Worm (Caenorhabditis elegans) whole organism, young adult: ENCODE results near the gene fbxb-11.

Experiments
- F22D6.2 ChIP-seq: sonication (generic microtip); optimal IDR thresholded peaks from 2 replicates; lab custom pipeline; 2016; ENCODE audit warnings: mild to moderate bottlenecking, missing genetic modification characterization, missing compliant biosample characterization
- F23B12.7 ChIP-seq: sonication (generic microtip); optimal IDR thresholded peaks from 2 replicates; lab custom pipeline; 2017; ENCODE audit warnings: missing genetic modification characterization, mild to moderate bottlenecking, missing compliant biosample characterization, antibody characterized with exemption, moderate library complexity; ENCODE audit not compliant: insufficient read depth
- F33H1.4 ChIP-seq: fragments of 200-800 bp; sonication (Bioruptor generic); IDR thresholded peaks from 2 replicates; pipeline ENCODE4 v1.3.6; 2022; ENCODE audit warnings: missing genetic modification reagents, missing genetic modification characterization, missing compliant biosample characterization
- F37B4.10 ChIP-seq: fragments of 200-800 bp; sonication (Bioruptor generic); IDR thresholded peaks from 2 replicates; pipeline ENCODE4 v1.3.6; 2022; ENCODE audit warnings: missing genetic modification characterization, missing compliant biosample characterization
- F49E8.2 ChIP-seq: sonication (generic microtip); optimal IDR thresholded peaks from 3 replicates; lab custom pipeline; 2017; ENCODE audit warnings: missing genetic modification characterization, mild to moderate bottlenecking, missing compliant biosample characterization, antibody characterized with exemption, moderate library complexity; ENCODE audit not compliant: insufficient read depth
- F55B11.4 ChIP-seq: sonication (generic microtip); optimal IDR thresholded peaks from 2 replicates; lab custom pipeline; 2016; ENCODE audit warnings: missing compliant biosample characterization, missing genetic modification characterization, borderline replicate concordance; ENCODE audit not compliant: insufficient read depth
- F57C9.4 ChIP-seq: sonication (generic microtip); optimal IDR thresholded peaks from 2 replicates; lab custom pipeline; 2017; ENCODE audit warnings: mild to moderate bottlenecking, missing genetic modification characterization, missing compliant biosample characterization
- Y56A3A.18 ChIP-seq: fragments of 200-800 bp; sonication (Bioruptor generic); IDR thresholded peaks from 2 replicates; pipeline ENCODE4 v1.3.6; 2022; ENCODE audit warnings: missing genetic modification reagents, missing genetic modification characterization, missing compliant biosample characterization
- akir-1 ChIP-seq: fragments of 200-800 bp; sonication (Bioruptor generic); optimal IDR thresholded peaks from 2 replicates; lab custom pipeline; 2018; ENCODE audit warnings: mild to moderate bottlenecking, missing genetic modification characterization, moderate library complexity, missing compliant biosample characterization
- attf-3 ChIP-seq: fragments of 200-800 bp; sonication (Bioruptor generic); conservative IDR thresholded peaks from 2 replicates; pipeline ENCODE4 v1.3.6; 2022; ENCODE audit warnings: missing genetic modification reagents, missing genetic modification characterization, missing compliant biosample characterization
- bed-1 ChIP-seq: fragments of 200-800 bp; sonication (Bioruptor generic); IDR thresholded peaks from 2 replicates; pipeline ENCODE4 v1.3.6; 2022; ENCODE audit warnings: missing genetic modification reagents, missing genetic modification characterization, missing compliant biosample characterization
- ceh-100 ChIP-seq: fragments of 200-800 bp; sonication (Bioruptor generic); IDR thresholded peaks from 2 replicates; pipeline ENCODE4 v1.3.6; 2022; ENCODE audit warnings: missing genetic modification reagents, missing genetic modification characterization, missing compliant biosample characterization
- chd-7 ChIP-seq: sonication (generic microtip); optimal IDR thresholded peaks from 2 replicates; lab custom pipeline; 2016; ENCODE audit warnings: mild to moderate bottlenecking, missing genetic modification characterization, moderate library complexity, missing compliant biosample characterization
- die-1 ChIP-seq: sonication (generic microtip); optimal IDR thresholded peaks from 2 replicates; lab custom pipeline; 2016; ENCODE audit warnings: missing genotype, mild to moderate bottlenecking, missing genetic modification characterization, missing compliant biosample characterization
- dox-1 ChIP-seq: fragments of 200-800 bp; sonication (Bioruptor generic); IDR thresholded peaks from 2 replicates; pipeline ENCODE4 v1.3.6; 2022; ENCODE audit warnings: missing genetic modification reagents, missing genetic modification characterization, missing compliant biosample characterization
- efl-1 ChIP-seq: fragments of 150-350 bp; optimal IDR thresholded peaks from 2 replicates; lab custom pipeline; 2014; ENCODE audit warnings: missing biosample characterization, missing genetic modification reagents, missing genetic modification characterization
- egl-18 ChIP-seq: fragments of 200-800 bp; sonication (Bioruptor generic); IDR thresholded peaks from 2 replicates; pipeline ENCODE4 v1.3.6; 2022; ENCODE audit warnings: missing genetic modification reagents, missing genetic modification characterization, missing compliant biosample characterization
- egl-44 ChIP-seq: fragments of 200-800 bp; sonication (Bioruptor generic); IDR thresholded peaks from 2 replicates; pipeline ENCODE4 v1.3.6; 2022; ENCODE audit warnings: missing genetic modification reagents, missing genetic modification characterization, missing compliant biosample characterization
- egrh-3 ChIP-seq: fragments of 200-800 bp; sonication (Bioruptor generic); IDR thresholded peaks from 2 replicates; pipeline ENCODE4 v1.3.6; 2022; ENCODE audit warnings: missing genetic modification reagents, missing genetic modification characterization, missing compliant biosample characterization
- fkh-3 ChIP-seq: sonication (generic microtip); optimal IDR thresholded peaks from 2 replicates; lab custom pipeline; 2016; ENCODE audit warnings: mild to moderate bottlenecking, missing genetic modification characterization, missing compliant biosample characterization
- hlh-12 ChIP-seq: sonication (generic microtip); optimal IDR thresholded peaks from 2 replicates; lab custom pipeline; 2016; ENCODE audit warnings: missing genetic modification characterization, missing compliant biosample characterization
- hmg-1.2 ChIP-seq: fragments of 200-800 bp; sonication (Bioruptor generic); IDR thresholded peaks from 2 replicates; pipeline ENCODE4 v1.3.6; 2022; ENCODE audit warnings: missing genetic modification reagents, missing genetic modification characterization, missing compliant biosample characterization
- hsf-1 ChIP-seq: fragments of 200-800 bp; sonication (Bioruptor generic); IDR thresholded peaks from 2 replicates; pipeline ENCODE4 v1.3.6; 2022; ENCODE audit warnings: missing genetic modification reagents, missing genetic modification characterization, missing compliant biosample characterization
- let-526 ChIP-seq: fragments of 200-800 bp; sonication (Bioruptor generic); IDR thresholded peaks from 2 replicates; pipeline ENCODE4 v1.3.6; 2022; ENCODE audit warnings: missing genetic modification reagents, missing genetic modification characterization, missing compliant biosample characterization
- lsl-1 ChIP-seq: fragments of 200-800 bp; sonication (Bioruptor generic); optimal IDR thresholded peaks from 2 replicates; lab custom pipeline; 2018; ENCODE audit warnings: mild to moderate bottlenecking, missing genetic modification characterization, moderate library complexity, missing compliant biosample characterization
- madf-8 ChIP-seq: fragments of 200-800 bp; sonication (Bioruptor generic); conservative IDR thresholded peaks from 2 replicates; pipeline ENCODE4 v1.3.6; 2022; ENCODE audit warnings: missing genetic modification reagents, missing genetic modification characterization, missing compliant biosample characterization
- mcd-1 ChIP-seq: fragments of 200-800 bp; sonication (Bioruptor generic); IDR thresholded peaks from 2 replicates; pipeline ENCODE4 v1.3.6; 2022; ENCODE audit warnings: missing genetic modification reagents, missing genetic modification characterization, missing compliant biosample characterization
- mel-28 ChIP-seq: sonication (generic microtip); optimal IDR thresholded peaks from 2 replicates; lab custom pipeline; 2016; ENCODE audit warnings: borderline replicate concordance, mild to moderate bottlenecking, missing genetic modification characterization, missing compliant biosample characterization
- nfya-1 ChIP-seq: sonication (generic microtip); optimal IDR thresholded peaks from 2 replicates; lab custom pipeline; 2017; ENCODE audit warnings: antibody characterized with exemption, missing compliant biosample characterization, missing genetic modification characterization, borderline replicate concordance; ENCODE audit not compliant: insufficient read depth
- nfya-2 ChIP-seq: fragments of 200-800 bp; sonication (Bioruptor generic); IDR thresholded peaks from 2 replicates; pipeline ENCODE4 v1.3.6; 2022; ENCODE audit warnings: missing genetic modification reagents, missing genetic modification characterization, missing compliant biosample characterization
- nhr-179 ChIP-seq: sonication (generic microtip); optimal IDR thresholded peaks from 2 replicates; lab custom pipeline; 2016; ENCODE audit warnings: mild to moderate bottlenecking, missing genetic modification characterization, missing compliant biosample characterization
- pbrm-1 ChIP-seq: fragments of 200-800 bp; sonication (Bioruptor generic); IDR thresholded peaks from 2 replicates; pipeline ENCODE4 v1.3.6; 2022; ENCODE audit warnings: missing genetic modification reagents, missing genetic modification characterization, missing compliant biosample characterization
- pha-4 ChIP-seq: fragments of 150-350 bp; sonication (generic microtip); optimal IDR thresholded peaks from 2 replicates; lab custom pipeline; 2014; ENCODE audit warnings: missing biosample characterization, missing genetic modification reagents, missing genetic modification characterization
- sdz-38 ChIP-seq: sonication (generic microtip); optimal IDR thresholded peaks from 2 replicates; lab custom pipeline; 2016; ENCODE audit warnings: missing genotype, missing genetic modification characterization, missing compliant biosample characterization
- sea-2 ChIP-seq: fragments of 200-800 bp; sonication (Bioruptor generic); IDR thresholded peaks from 2 replicates; pipeline ENCODE4 v1.3.6; 2022; ENCODE audit warnings: missing genetic modification characterization, missing compliant biosample characterization
- snpc-1.3 ChIP-seq: sonication (generic microtip); optimal IDR thresholded peaks from 2 replicates; lab custom pipeline; 2017; ENCODE audit warnings: missing genetic modification characterization, mild to moderate bottlenecking, missing compliant biosample characterization, antibody characterized with exemption, moderate library complexity, missing genotype, missing genetic modification reagents; ENCODE audit not compliant: insufficient read depth
- snpc-4 ChIP-seq, 5 experiments: fragments of 150-350 bp in 1 of 5; sonication (generic microtip) in 4 of 5; optimal IDR thresholded peaks; 2 replicates each; lab custom pipeline; 2014 to 2018; ENCODE audit warnings: missing genetic modification characterization in 5 of 5, missing biosample characterization in 3 of 5, antibody characterized with exemption in 2 of 5, mild to moderate bottlenecking in 2 of 5, missing compliant biosample characterization in 2 of 5, missing genotype in 2 of 5, moderate library complexity in 2 of 5, missing genetic modification reagents in 1 of 5
- somi-1 ChIP-seq: fragments of 200-800 bp; sonication (Bioruptor generic); optimal IDR thresholded peaks from 2 replicates; lab custom pipeline; 2018; ENCODE audit warnings: mild to moderate bottlenecking, missing genetic modification characterization, missing compliant biosample characterization
- tlf-1 ChIP-seq: fragments of 200-800 bp; sonication (Bioruptor generic); optimal IDR thresholded peaks from 2 replicates; lab custom pipeline; 2018; ENCODE audit warnings: mild to moderate bottlenecking, missing genetic modification characterization, missing compliant biosample characterization
- zfh-2 ChIP-seq: fragments of 200-800 bp; sonication (Bioruptor generic); conservative IDR thresholded peaks from 2 replicates; pipeline ENCODE4 v1.3.6; 2022; ENCODE audit warnings: missing genetic modification reagents, missing genetic modification characterization, missing compliant biosample characterization
- zim-3 ChIP-seq: sonication (generic microtip); optimal IDR thresholded peaks from 2 replicates; lab custom pipeline; 2017; ENCODE audit warnings: mild to moderate bottlenecking, missing genetic modification characterization, moderate library complexity, missing compliant biosample characterization
- ztf-26 ChIP-seq: sonication (generic microtip); optimal IDR thresholded peaks from 2 replicates; lab custom pipeline; 2017; ENCODE audit warnings: missing genetic modification characterization, missing compliant biosample characterization
- ztf-3 ChIP-seq: fragments of 200-800 bp; sonication (Bioruptor generic); optimal IDR thresholded peaks from 2 replicates; lab custom pipeline; 2018; ENCODE audit warnings: mild to moderate bottlenecking, missing genetic modification characterization, missing compliant biosample characterization

The fbxb-11 gene

DNA sequence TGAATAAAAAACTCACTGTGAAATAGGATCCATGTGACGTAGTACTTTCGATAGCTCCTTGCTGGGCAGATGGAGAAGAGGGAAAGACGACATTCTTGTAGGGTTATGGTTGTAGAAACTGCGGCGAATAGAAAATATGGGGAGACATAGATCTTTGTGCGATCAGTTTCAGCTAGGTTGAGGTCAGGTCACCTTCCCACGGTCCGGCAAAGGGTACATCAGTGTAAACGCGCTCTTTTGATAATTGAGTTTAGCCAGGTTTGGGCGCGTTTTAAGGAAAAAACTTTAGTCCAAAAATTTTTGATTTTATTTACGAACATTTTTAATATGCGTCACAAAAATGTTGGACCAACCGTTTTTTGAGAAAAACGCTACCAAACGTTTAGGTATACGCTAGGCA lies 31.7 kb downstream of the fbxb-11 start, which contains the start of gene F36H5.17:
TSS of gene F36H5.17 (minus strand) at position 101 of the 400 bp plus-strand sequence.
- TF ChIP-seq attf-3 (GFP tag; lab: Robert Waterston, UW) (no peak), mcd-1 (no peak), F49E8.2 (tag; lab: Kevin White, UChicago) (no peak), Y56A3A.18 (GFP tag; lab: Robert Waterston, UW) (no peak), F57C9.4 (tag; lab: Kevin White, UChicago) (no peak), snpc-1.3 (tag; lab: Kevin White, UChicago) (no peak), F37B4.10 (GFP tag; lab: Robert Waterston, UW) (no peak), zim-3 (tag; lab: Kevin White, UChicago) (no peak), fkh-3 (tag; lab: Kevin White, UChicago) (no peak), F22D6.2 (no peak)
- TF ChIP-seq, all 124 proteins: peak for 0

ce11 chrII:1756582-1756981 lies 32.2 kb downstream of the fbxb-11 start, which contains the start of gene fbxb-53:
Gene fbxb-53 (plus strand): TSS chrII:1756882.
- TF ChIP-seq sdz-38 (tag; lab: Kevin White, UChicago) (no peak), egl-18 (GFP tag; lab: Robert Waterston, UW) (no peak), nfya-2 (GFP tag; lab: Robert Waterston, UW) (no peak), somi-1 (GFP tag; lab: Kevin White, UChicago) (no peak), tlf-1 (GFP tag; lab: Kevin White, UChicago) (no peak), let-526 (GFP tag; lab: Robert Waterston, UW) (no peak), mcd-1 (no peak), bed-1 (no peak), hmg-1.2 (GFP tag; lab: Robert Waterston, UW) (no peak), egl-44 (GFP tag; lab: Robert Waterston, UW) (no peak), nfya-1 (no peak), egrh-3 (GFP tag; lab: Robert Waterston, UW) (no peak), ztf-3 (no peak)
- TF ChIP-seq, all 124 proteins: peak for 0

DNA sequence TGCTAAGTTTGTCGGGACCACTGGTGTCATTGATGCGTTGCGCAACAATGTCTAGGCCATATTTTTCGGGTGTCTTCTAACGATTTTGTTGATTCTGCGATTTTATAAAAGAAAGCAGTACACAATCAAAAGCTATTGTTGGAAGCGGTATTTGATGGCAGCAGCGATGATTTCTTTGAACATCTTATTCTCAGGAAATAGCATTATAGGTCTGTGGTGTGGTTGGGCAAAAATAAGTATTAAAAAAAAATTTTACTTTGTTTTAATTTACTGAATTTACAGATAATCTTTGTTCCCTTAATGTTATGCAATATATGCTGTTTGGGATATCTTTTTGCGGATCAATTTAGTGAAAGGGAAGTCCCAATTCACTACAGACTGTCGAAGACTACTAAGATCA lies 32.6 kb downstream of the fbxb-11 start, which contains the start of gene F36H5.10:
TSS of gene F36H5.10 (plus strand) at position 301 of the 400 bp plus-strand sequence.
- TF ChIP-seq pbrm-1 (no peak), hlh-12 (tag; lab: Kevin White, UChicago) (no peak), die-1 (tag; lab: Kevin White, UChicago) (no peak), hmg-1.2 (GFP tag; lab: Robert Waterston, UW) (no peak), F23B12.7 (tag; lab: Kevin White, UChicago) (no peak), sea-2 (GFP tag; lab: Robert Waterston, UW) (no peak), dox-1 (no peak), ceh-100 (GFP tag; lab: Robert Waterston, UW) (no peak), chd-7 (tag; lab: Kevin White, UChicago) (no peak), akir-1 (GFP tag; lab: Kevin White, UChicago) (no peak), somi-1 (GFP tag; lab: Kevin White, UChicago) (no peak), snpc-4 (GFP tag; optimal IDR thresholded peaks at IDR 0.05; lab: Kevin White, UChicago) (no peak), snpc-4 (tag; optimal IDR thresholded peaks at IDR 0.05; lab: Kevin White, UChicago) (no peak), F49E8.2 (tag; lab: Kevin White, UChicago) (no peak)
- TF ChIP-seq, all 124 proteins: peak for 0

DNA sequence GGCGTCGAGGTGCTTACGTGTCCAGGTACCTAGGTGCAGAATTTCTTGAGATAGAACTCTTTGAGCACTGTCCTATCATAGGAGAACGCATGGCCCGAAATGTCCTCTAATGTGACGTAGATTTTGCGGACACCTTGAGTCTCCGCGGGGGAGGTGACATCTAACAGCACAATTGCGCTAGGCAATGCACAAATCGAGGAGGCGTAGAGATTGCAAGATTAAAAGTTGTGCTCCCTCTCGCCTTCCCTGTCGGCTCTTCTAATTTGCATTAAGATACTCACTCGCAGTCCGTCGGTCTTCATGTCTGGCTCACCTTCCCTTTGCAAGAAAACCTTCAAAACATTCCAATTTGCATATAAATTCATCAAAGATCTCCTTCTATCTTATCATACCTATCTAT lies 35.2 kb downstream of the fbxb-11 start, which contains the start of gene F36H5.18:
TSS of gene F36H5.18 (plus strand) at position 301 of the 400 bp plus-strand sequence.
- TF ChIP-seq zfh-2 (GFP tag; lab: Robert Waterston, UW) = no peak
- no peak for TF ChIP-seq hsf-1 (GFP tag; lab: Robert Waterston, UW)
- TF ChIP-seq madf-8 = no peak
- TF ChIP-seq F33H1.4 = no peak
- TF ChIP-seq ztf-26 (tag; lab: Kevin White, UChicago) = no peak
- TF ChIP-seq mel-28 (tag; lab: Kevin White, UChicago) = no peak
- TF ChIP-seq egl-18 (GFP tag; lab: Robert Waterston, UW) = no peak
- no peak for TF ChIP-seq efl-1 (GFP tag; lab: Kevin White, UChicago)
- TF ChIP-seq nhr-179 (tag; lab: Kevin White, UChicago) = no peak
- no peak for TF ChIP-seq dox-1
- no peak for TF ChIP-seq lsl-1 (GFP tag; lab: Kevin White, UChicago)
- no peak for TF ChIP-seq ztf-3
- TF ChIP-seq pha-4 (tag; lab: Kevin White, UChicago) = no peak
- no peak for TF ChIP-seq F55B11.4 (tag; lab: Kevin White, UChicago)
